Worm (Caenorhabditis elegans): ENCODE results near the gene T03G11.10.

- no peak for TF ChIP-seq aly-2 (tag; optimal IDR thresholded peaks at IDR 0.05)
- TF ChIP-seq mdl-1 (tag; optimal IDR thresholded peaks at IDR 0.05): no peak
Observed at ce11 chrX:5122369-5122768, 48.6 kb downstream of the T03G11.10 start.

Data from whole organism, L2 larva.